Worm (Caenorhabditis elegans): ENCODE measurements around the gene str-97.

DNA sequence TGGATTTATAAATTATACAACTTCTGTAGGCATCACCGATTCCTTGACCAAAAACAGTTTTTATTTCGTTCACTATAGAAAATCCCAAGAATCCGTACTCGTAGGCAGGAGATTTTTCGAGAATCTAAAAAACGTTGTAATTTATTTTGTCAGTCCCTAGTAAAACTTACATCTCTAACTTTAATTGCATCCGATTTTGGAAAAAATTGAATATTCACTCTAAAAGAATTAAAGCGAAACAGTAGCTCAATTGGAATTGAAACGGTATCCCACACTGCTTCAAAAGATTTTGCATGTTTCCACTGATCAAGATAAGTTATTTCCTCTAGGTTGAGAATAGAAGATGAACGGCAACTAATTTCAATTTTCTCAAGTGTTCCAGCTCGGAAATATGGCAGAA, 23.8 kb downstream of the str-97 start, which contains the start of gene fbxa-142:
- TF ChIP-seq him-1 (tag; optimal IDR thresholded peaks at IDR 0.05) (no peak), dao-5 (tag; optimal IDR thresholded peaks at IDR 0.05) (no peak), W03F9.2 (tag; optimal IDR thresholded peaks at IDR 0.05) (no peak)

Measured in whole organism, L4/young adult.